Fruit fly (Drosophila melanogaster) whole organism, prepupa: ENCODE measurements around the gene Trmt112.

Experiments
- Blimp-1 ChIP-seq: fragments of 200-800 bp; sonication (Bioruptor generic); optimal IDR thresholded peaks from 3 replicates; lab custom pipeline; 2017; ENCODE audit warnings: missing biosample characterization, missing genetic modification characterization, mild to moderate bottlenecking, moderate library complexity, missing genetic modification reagents
- CG10631 ChIP-seq: fragments of 200-800 bp; sonication (Bioruptor generic); optimal IDR thresholded peaks from 2 replicates; lab custom pipeline; 2016; ENCODE audit warnings: missing biosample characterization, missing genetic modification characterization
- CG11762 ChIP-seq: fragments of 200-800 bp; sonication (Bioruptor generic); optimal IDR thresholded peaks from 3 replicates; lab custom pipeline; 2016; ENCODE audit warnings: missing biosample characterization, missing genetic modification characterization; ENCODE audit not compliant: insufficient read depth
- CG11902 ChIP-seq: fragments of 200-800 bp; sonication (Bioruptor generic); optimal IDR thresholded peaks from 3 replicates; lab custom pipeline; 2016; ENCODE audit warnings: missing biosample characterization, missing genetic modification characterization
- CG15336 ChIP-seq: fragments of 200-800 bp; sonication (Bioruptor generic); IDR thresholded peaks from 2 replicates; pipeline ENCODE4 v1.3.6; 2022; ENCODE audit warnings: missing biosample characterization, missing genetic modification characterization
- CG1621 ChIP-seq: fragments of 200-800 bp; sonication (Bioruptor generic); optimal IDR thresholded peaks from 3 replicates; lab custom pipeline; 2018; ENCODE audit warnings: missing biosample characterization, mild to moderate bottlenecking, missing genetic modification characterization
- CG3032 ChIP-seq: fragments of 200-800 bp; optimal IDR thresholded peaks from 2 replicates; lab custom pipeline; 2019; ENCODE audit warnings: missing biosample characterization, mild to moderate bottlenecking, missing genetic modification characterization, moderate library complexity
- CG31627 ChIP-seq: fragments of 200-800 bp; sonication (Bioruptor generic); optimal IDR thresholded peaks from 3 replicates; lab custom pipeline; 2016; ENCODE audit warnings: missing biosample characterization, missing genetic modification characterization
- CG32006 ChIP-seq: fragments of 200-800 bp; sonication (Bioruptor generic); optimal IDR thresholded peaks from 3 replicates; lab custom pipeline; 2017; ENCODE audit warnings: missing biosample characterization, mild to moderate bottlenecking, missing genetic modification characterization
- CG3919 ChIP-seq: fragments of 200-800 bp; sonication (Bioruptor generic); optimal IDR thresholded peaks from 3 replicates; lab custom pipeline; 2016; ENCODE audit warnings: missing biosample characterization, missing genetic modification characterization
- CG4318 ChIP-seq: fragments of 200-800 bp; sonication (Bioruptor generic); optimal IDR thresholded peaks from 3 replicates; lab custom pipeline; 2017; ENCODE audit warnings: missing biosample characterization, mild to moderate bottlenecking, missing genetic modification characterization
- CG6163 ChIP-seq: fragments of 200-800 bp; sonication (Bioruptor generic); IDR thresholded peaks from 3 replicates; pipeline ENCODE4 v1.3.6; 2022; ENCODE audit warnings: missing biosample characterization, missing genetic modification characterization
- CG6276 ChIP-seq: fragments of 200-800 bp; sonication (Bioruptor generic); optimal IDR thresholded peaks from 2 replicates; lab custom pipeline; 2017; ENCODE audit warnings: missing biosample characterization, mild to moderate bottlenecking, missing genetic modification characterization
- CG6792 ChIP-seq: fragments of 200-800 bp; sonication (Bioruptor generic); optimal IDR thresholded peaks from 3 replicates; lab custom pipeline; 2016; ENCODE audit warnings: missing biosample characterization, missing genetic modification characterization
- CG6854 ChIP-seq: fragments of 200-800 bp; sonication (Bioruptor generic); optimal IDR thresholded peaks from 2 replicates; lab custom pipeline; 2017; ENCODE audit warnings: missing biosample characterization, mild to moderate bottlenecking, missing genetic modification characterization
- CG7368 ChIP-seq: fragments of 200-800 bp; sonication (Bioruptor generic); optimal IDR thresholded peaks from 3 replicates; lab custom pipeline; 2016; ENCODE audit warnings: missing biosample characterization, missing genetic modification characterization
- CG8119 ChIP-seq: fragments of 200-800 bp; sonication (Bioruptor generic); IDR thresholded peaks from 3 replicates; pipeline ENCODE4 v1.3.6; 2022; ENCODE audit warnings: missing biosample characterization, missing genetic modification characterization
- CG8319 ChIP-seq: fragments of 200-800 bp; sonication (Bioruptor generic); optimal IDR thresholded peaks from 3 replicates; lab custom pipeline; 2016; ENCODE audit warnings: missing biosample characterization, missing genetic modification characterization
- Eip78C ChIP-seq: fragments of 200-800 bp; sonication (Bioruptor generic); peaks from one replicate; lab custom pipeline; 2016; ENCODE audit warnings: missing biosample characterization, missing genetic modification characterization
- Hr38 ChIP-seq: sonication (Bioruptor generic); optimal IDR thresholded peaks from 2 replicates; lab custom pipeline; 2016; ENCODE audit warnings: missing biosample characterization, missing genetic modification characterization
- Hr39 ChIP-seq: fragments of 200-800 bp; sonication (Bioruptor generic); optimal IDR thresholded peaks from 2 replicates; lab custom pipeline; 2016; ENCODE audit warnings: missing biosample characterization, missing genetic modification characterization
- Hr4 ChIP-seq: fragments of 200-800 bp; sonication (Bioruptor generic); optimal IDR thresholded peaks from 3 replicates; lab custom pipeline; 2016; ENCODE audit warnings: missing biosample characterization, missing genetic modification characterization
- Met ChIP-seq: fragments of 200-800 bp; sonication (Bioruptor generic); optimal IDR thresholded peaks from 3 replicates; lab custom pipeline; 2016; ENCODE audit warnings: missing biosample characterization, missing genetic modification characterization
- OdsH ChIP-seq: fragments of 200-800 bp; sonication (Bioruptor generic); optimal IDR thresholded peaks from 3 replicates; lab custom pipeline; 2016; ENCODE audit warnings: missing biosample characterization, missing genetic modification characterization
- Smox ChIP-seq: fragments of 200-800 bp; sonication (Bioruptor generic); optimal IDR thresholded peaks from 3 replicates; lab custom pipeline; 2016; ENCODE audit warnings: missing biosample characterization, missing genetic modification characterization
- Sox102F ChIP-seq: fragments of 200-800 bp; sonication (Bioruptor generic); optimal IDR thresholded peaks from 2 replicates; lab custom pipeline; 2016; ENCODE audit warnings: missing biosample characterization, mild to moderate bottlenecking, missing genetic modification characterization
- achi ChIP-seq: fragments of 200-800 bp; sonication (Bioruptor generic); optimal IDR thresholded peaks from 3 replicates; lab custom pipeline; 2016; ENCODE audit warnings: missing biosample characterization, missing genetic modification characterization
- cyc ChIP-seq: fragments of 200-800 bp; sonication (Bioruptor generic); optimal IDR thresholded peaks from 3 replicates; lab custom pipeline; 2016; ENCODE audit warnings: missing biosample characterization, missing genetic modification characterization
- dac ChIP-seq: fragments of 200-800 bp; sonication (Bioruptor generic); optimal IDR thresholded peaks from 2 replicates; lab custom pipeline; 2017; ENCODE audit warnings: missing biosample characterization, mild to moderate bottlenecking, missing genetic modification characterization
- dsx ChIP-seq: fragments of 200-800 bp; optimal IDR thresholded peaks from 3 replicates; lab custom pipeline; 2019; ENCODE audit warnings: missing biosample characterization, mild to moderate bottlenecking, missing genetic modification characterization, moderate library complexity; ENCODE audit not compliant: poor library complexity, severe bottlenecking
- eg ChIP-seq: fragments of 200-800 bp; sonication (Bioruptor generic); IDR thresholded peaks from 3 replicates; pipeline ENCODE4 v1.3.6; 2022; ENCODE audit warnings: missing biosample characterization, missing genetic modification characterization
- esn ChIP-seq: fragments of 200-800 bp; sonication (Bioruptor generic); optimal IDR thresholded peaks from 2 replicates; lab custom pipeline; 2016; ENCODE audit warnings: missing biosample characterization, mild to moderate bottlenecking, missing genetic modification characterization, moderate library complexity
- fd59A ChIP-seq: fragments of 200-800 bp; sonication (Bioruptor generic); optimal IDR thresholded peaks from 2 replicates; lab custom pipeline; 2017; ENCODE audit warnings: missing biosample characterization, mild to moderate bottlenecking, missing genetic modification characterization, missing genetic modification reagents
- fkh ChIP-seq: fragments of 200-800 bp; sonication (Bioruptor generic); optimal IDR thresholded peaks from 3 replicates; lab custom pipeline; 2017; ENCODE audit warnings: missing biosample characterization, mild to moderate bottlenecking, missing genetic modification characterization, moderate library complexity
- lz ChIP-seq: fragments of 200-800 bp; sonication (Bioruptor generic); optimal IDR thresholded peaks from 3 replicates; lab custom pipeline; 2016; ENCODE audit warnings: missing biosample characterization, missing genetic modification characterization
- net ChIP-seq: fragments of 200-800 bp; sonication (Bioruptor generic); optimal IDR thresholded peaks from 3 replicates; lab custom pipeline; 2016; ENCODE audit warnings: missing biosample characterization, missing genetic modification characterization
- pdm3 ChIP-seq: fragments of 200-800 bp; sonication (Bioruptor generic); optimal IDR thresholded peaks from 3 replicates; lab custom pipeline; 2016; ENCODE audit warnings: missing biosample characterization, missing genetic modification characterization
- salr ChIP-seq, 2 experiments: fragments of 200-800 bp; sonication (Bioruptor generic); optimal IDR thresholded peaks; 3 replicates each; lab custom pipeline; 2016 to 2018; ENCODE audit warnings: missing biosample characterization in 2 of 2, missing genetic modification characterization in 2 of 2, mild to moderate bottlenecking in 1 of 2
- spab ChIP-seq: fragments of 200-800 bp; sonication (Bioruptor generic); optimal IDR thresholded peaks from 2 replicates; lab custom pipeline; 2017; ENCODE audit warnings: missing biosample characterization, mild to moderate bottlenecking, missing genetic modification characterization, missing genetic modification reagents
- svp ChIP-seq: fragments of 200-800 bp; sonication (Bioruptor generic); peaks from one replicate; lab custom pipeline; 2016; ENCODE audit warnings: missing biosample characterization, missing genetic modification characterization
- topi ChIP-seq: fragments of 200-800 bp; sonication (Bioruptor generic); optimal IDR thresholded peaks from 3 replicates; lab custom pipeline; 2016; ENCODE audit warnings: missing biosample characterization, missing genetic modification characterization
- vri ChIP-seq: fragments of 200-800 bp; sonication (Bioruptor generic); optimal IDR thresholded peaks from 3 replicates; lab custom pipeline; 2016; ENCODE audit warnings: missing biosample characterization, mild to moderate bottlenecking, missing genetic modification characterization

Trmt112 gene

dm6 chr3L:21259257-21259656 is 42.6 kb upstream of the Trmt112 start:
- TF ChIP-seq CG8319 (GFP tag; lab: Kevin White, UChicago): no peak
- TF ChIP-seq fkh (GFP tag; lab: Kevin White, UChicago): peak; percentile 31
- TF ChIP-seq OdsH (GFP tag; lab: Kevin White, UChicago): peak; percentile 46
- no peak for TF ChIP-seq CG3032 (tag; lab: Kevin White, UChicago)
- TF ChIP-seq achi: peak; percentile 18
- peak; percentile 72 for TF ChIP-seq CG8119 (GFP tag; lab: Robert Waterston, UW)
- peak; percentile 55 for TF ChIP-seq dac (GFP tag; lab: Kevin White, UChicago)
- peak; percentile 10; the same call in 1 of the 3 replicates for TF ChIP-seq CG6163 (GFP tag; lab: Robert Waterston, UW)
- peak; percentile 84 for TF ChIP-seq CG32006
- TF ChIP-seq Eip78C (GFP tag; lab: Kevin White, UChicago): peak; percentile 88
- TF ChIP-seq pdm3: peak; percentile 13
- TF ChIP-seq eg (GFP tag; lab: Robert Waterston, UW): peak; percentile 55; the same call in 2 of the 3 replicates
- peak; percentile 35 for TF ChIP-seq CG3919 (GFP tag; lab: Kevin White, UChicago)
- peak; percentile 77 for TF ChIP-seq Hr4 (GFP tag; lab: Kevin White, UChicago)
- TF ChIP-seq CG11902 (GFP tag; lab: Kevin White, UChicago): no peak
- no peak for TF ChIP-seq cyc (GFP tag; lab: Kevin White, UChicago)
- TF ChIP-seq CG6276: peak; percentile 47
- TF ChIP-seq salr (GFP tag; optimal IDR thresholded peaks at IDR 0.05; lab: Kevin White, UChicago): peak in 1 of 2 experiments; percentile 40
- no peak for TF ChIP-seq Hr39 (GFP tag; lab: Kevin White, UChicago)
- TF ChIP-seq net: peak; percentile 2
- TF ChIP-seq CG4318: peak; percentile 66
- TF ChIP-seq CG7368 (GFP tag; lab: Kevin White, UChicago): peak; percentile 1
- peak; percentile 49 for TF ChIP-seq CG15336

- TF ChIP-seq dsx (GFP tag; lab: Kevin White, UChicago) (peak; percentile 45), CG10631 (GFP tag; lab: Kevin White, UChicago) (no peak), Eip78C (GFP tag; lab: Kevin White, UChicago) (peak; percentile 65)
Measured at dm6 chr3L:21257731-21258130, 41.1 kb upstream of the Trmt112 start, which contains the start of gene CG43218. Gene CG43218, plus strand, starts transcription at chr3L:21258020.

dm6 chr3L:21256062-21257023 is 39.7 kb upstream of the Trmt112 start:
- TF ChIP-seq vri (GFP tag; lab: Kevin White, UChicago) (peak; percentile 38), CG1621 (tag; lab: Kevin White, UChicago) (no peak), Sox102F (GFP tag; lab: Kevin White, UChicago) (peak; percentile 50), Smox (GFP tag; lab: Kevin White, UChicago) (peak; percentile 30), Hr38 (GFP tag; lab: Kevin White, UChicago) (no peak), Met (peak; percentile 57), salr (GFP tag; optimal IDR thresholded peaks at IDR 0.05; lab: Kevin White, UChicago) (no peak), Eip78C (GFP tag; lab: Kevin White, UChicago) (peak; percentile 83), esn (peak; percentile 51), topi (GFP tag; lab: Kevin White, UChicago) (peak; percentile 56), Hr39 (GFP tag; lab: Kevin White, UChicago) (peak; percentile 22), CG6854 (GFP tag; lab: Kevin White, UChicago) (peak; percentile 13), Blimp-1 (GFP tag; lab: Kevin White, UChicago) (peak; percentile 30), spab (GFP tag; lab: Kevin White, UChicago) (no peak), CG11762 (GFP tag; lab: Kevin White, UChicago) (no peak), CG6792 (no peak), svp (peak; percentile 75), lz (peak; percentile 20), CG8119 (GFP tag; lab: Robert Waterston, UW) (no peak), CG3032 (tag; lab: Kevin White, UChicago) (no peak), CG31627 (peak; percentile 15), fd59A (no peak), CG3919 (GFP tag; lab: Kevin White, UChicago) (no peak)
- TF ChIP-seq, all 60 proteins: peak for 13
